Fruit fly (Drosophila melanogaster) Kc167 (cell line): Measurements from ENCODE around the gene CG18788.

Experiments used
- Sin3A ChIP-seq: fragments of >200 bp; optimal IDR thresholded peaks from 2 replicates; lab custom pipeline; 2018; ENCODE audit warnings: missing external identifiers
- h ChIP-seq: fragments of >200 bp; optimal IDR thresholded peaks from 3 replicates; lab custom pipeline; 2018; ENCODE audit warnings: missing external identifiers
- insv ChIP-seq: fragments of >200 bp; optimal IDR thresholded peaks from 3 replicates; lab custom pipeline; 2018; ENCODE audit warnings: missing external identifiers
- psq ChIP-seq: fragments of >200 bp; optimal IDR thresholded peaks from 2 replicates; lab custom pipeline; 2017; ENCODE audit warnings: missing external identifiers

DNA sequence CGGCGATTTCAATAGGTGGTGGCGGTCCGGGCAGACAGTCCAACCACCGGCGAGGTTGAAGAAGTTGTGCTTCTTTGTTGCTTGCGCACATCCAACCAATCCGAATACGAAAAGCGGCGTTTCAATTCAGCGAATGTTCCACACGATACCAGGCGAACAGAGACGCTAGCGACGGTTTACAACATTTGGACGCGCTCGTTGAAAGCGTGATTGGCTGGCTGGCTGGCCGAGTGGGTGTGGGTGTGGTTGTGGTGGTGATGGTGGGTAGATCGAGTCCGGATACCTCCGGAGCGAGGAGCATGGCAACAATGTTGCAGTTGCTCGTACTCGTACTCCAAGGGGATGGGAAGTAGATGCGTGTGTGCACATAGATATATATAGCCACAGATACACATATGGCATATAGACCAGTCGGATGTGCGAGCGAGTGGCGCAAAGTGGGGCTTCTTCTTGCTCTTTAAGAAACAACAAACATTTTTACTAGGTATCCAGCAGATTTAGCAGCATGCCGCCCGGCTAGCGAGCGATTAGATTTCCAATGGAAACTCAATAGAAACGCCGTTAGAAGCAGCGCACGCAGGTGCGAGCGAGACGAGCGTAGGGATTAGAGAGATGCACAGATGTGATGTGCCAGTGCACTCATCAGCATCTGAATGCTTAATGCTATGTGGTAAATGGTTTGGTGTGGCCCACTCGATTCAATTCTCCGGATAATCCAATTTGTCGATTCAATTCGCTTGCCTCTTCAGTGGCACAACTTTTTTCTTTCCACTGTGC is 23.7 kb upstream of the CG18788 start:
- TF ChIP-seq h (lab: Kevin White, UChicago) (no peak), Sin3A (lab: Kevin White, UChicago) (no peak), insv (lab: Kevin White, UChicago) (no peak), psq (lab: Kevin White, UChicago) (no peak)
